Fruit fly (Drosophila melanogaster) whole organism, embryonic: Measurements from ENCODE around the gene CG2747.

Experiments
- ATbp ChIP-seq: fragments of 200-800 bp; sonication (Bioruptor generic); optimal IDR thresholded peaks from 2 replicates; lab custom pipeline; 2017; ENCODE audit warnings: missing biosample characterization, mild to moderate bottlenecking, missing genetic modification characterization, missing genetic modification reagents
- Ada2b ChIP-seq: fragments of 200-800 bp; sonication (Bioruptor generic); IDR thresholded peaks from 2 replicates; pipeline ENCODE4 v1.3.6; 2022; ENCODE audit warnings: missing biosample characterization, missing genetic modification characterization
- B-H1 ChIP-seq: fragments of 200-800 bp; sonication (Bioruptor generic); IDR thresholded peaks from 3 replicates; pipeline ENCODE4 v1.3.6; 2022; ENCODE audit warnings: missing biosample characterization, missing genetic modification characterization
- BtbVII ChIP-seq: fragments of 200-800 bp; sonication (Bioruptor generic); optimal IDR thresholded peaks from 3 replicates; lab custom pipeline; 2017; ENCODE audit warnings: missing biosample characterization, mild to moderate bottlenecking, missing genetic modification characterization
- CG10147 ChIP-seq: fragments of 200-800 bp; sonication (Bioruptor generic); optimal IDR thresholded peaks from 2 replicates; lab custom pipeline; 2019; ENCODE audit warnings: missing biosample characterization, mild to moderate bottlenecking, missing genetic modification characterization, moderate library complexity
- CG11093 ChIP-seq: fragments of 200-800 bp; sonication (Bioruptor generic); IDR thresholded peaks from 3 replicates; pipeline ENCODE4 v1.3.6; 2022; ENCODE audit warnings: missing biosample characterization, missing genetic modification characterization
- CG11456 ChIP-seq: fragments of 200-800 bp; sonication (Bioruptor generic); IDR thresholded peaks from 3 replicates; pipeline ENCODE4 v1.3.6; 2022; ENCODE audit warnings: missing biosample characterization, missing genetic modification characterization
- CG14050 ChIP-seq: fragments of 200-800 bp; sonication (Bioruptor generic); IDR thresholded peaks from 3 replicates; pipeline ENCODE4 v1.3.6; 2022; ENCODE audit warnings: missing biosample characterization, missing genetic modification characterization
- CG14965 ChIP-seq: fragments of 200-800 bp; sonication (Bioruptor generic); optimal IDR thresholded peaks from 2 replicates; lab custom pipeline; 2016; ENCODE audit warnings: missing biosample characterization, missing genetic modification characterization, borderline replicate concordance
- CG15269 ChIP-seq: fragments of 200-800 bp; sonication (Bioruptor generic); optimal IDR thresholded peaks from 2 replicates; lab custom pipeline; 2018; ENCODE audit warnings: missing biosample characterization, mild to moderate bottlenecking, missing genetic modification characterization, moderate library complexity
- CG2116 ChIP-seq: fragments of 200-800 bp; sonication (Bioruptor generic); optimal IDR thresholded peaks from 3 replicates; lab custom pipeline; 2018; ENCODE audit warnings: missing biosample characterization, mild to moderate bottlenecking, missing genetic modification characterization
- CG31224 ChIP-seq: fragments of 200-800 bp; sonication (Bioruptor generic); IDR thresholded peaks from 2 replicates; pipeline ENCODE4 v1.3.6; 2022; ENCODE audit warnings: missing biosample characterization, missing genetic modification characterization
- CG3847 ChIP-seq: fragments of 200-800 bp; sonication (Bioruptor generic); IDR thresholded peaks from 2 replicates; pipeline ENCODE4 v1.3.6; 2022; ENCODE audit warnings: missing biosample characterization, missing genetic modification characterization
- CG5245 ChIP-seq: fragments of 200-800 bp; sonication (Bioruptor generic); optimal IDR thresholded peaks from 3 replicates; lab custom pipeline; 2016; ENCODE audit warnings: missing biosample characterization, missing genetic modification characterization
- CG6813 ChIP-seq: fragments of 200-800 bp; sonication (Bioruptor generic); optimal IDR thresholded peaks from 2 replicates; lab custom pipeline; 2017; ENCODE audit warnings: missing biosample characterization, missing genetic modification characterization, mild to moderate bottlenecking, moderate library complexity, missing genetic modification reagents
- CG7372 ChIP-seq: fragments of 200-800 bp; sonication (Bioruptor generic); IDR thresholded peaks from 2 replicates; pipeline ENCODE4 v1.3.6; 2022; ENCODE audit warnings: missing biosample characterization, missing genetic modification characterization
- CG7786 ChIP-seq: fragments of 200-800 bp; sonication (Bioruptor generic); optimal IDR thresholded peaks from 2 replicates; lab custom pipeline; 2016; ENCODE audit warnings: missing biosample characterization, missing genetic modification characterization
- CG8924 ChIP-seq: fragments of 200-800 bp; optimal IDR thresholded peaks from 3 replicates; lab custom pipeline; 2019; ENCODE audit warnings: missing biosample characterization, mild to moderate bottlenecking, missing genetic modification characterization, moderate library complexity
- CG9932 ChIP-seq: fragments of 200-800 bp; sonication (Bioruptor generic); IDR thresholded peaks from 2 replicates; pipeline ENCODE4 v1.3.6; 2022; ENCODE audit warnings: missing biosample characterization, missing genetic modification characterization
- Dip3 ChIP-seq: fragments of 200-800 bp; sonication (Bioruptor generic); optimal IDR thresholded peaks from 3 replicates; lab custom pipeline; 2016; ENCODE audit warnings: missing biosample characterization, missing genetic modification characterization
- ERR ChIP-seq: fragments of 200-800 bp; sonication (Bioruptor generic); optimal IDR thresholded peaks from 2 replicates; lab custom pipeline; 2016; ENCODE audit warnings: missing biosample characterization, missing genetic modification characterization
- Elba2 ChIP-seq: fragments of 200-800 bp; sonication (Bioruptor generic); optimal IDR thresholded peaks from 3 replicates; lab custom pipeline; 2016; ENCODE audit warnings: missing biosample characterization, missing genetic modification characterization
- H15 ChIP-seq: fragments of 200-800 bp; sonication (Bioruptor generic); IDR thresholded peaks from 3 replicates; pipeline ENCODE4 v1.3.6; 2022; ENCODE audit warnings: missing biosample characterization, missing genetic modification characterization
- HmgZ ChIP-seq: fragments of 200-800 bp; sonication (Bioruptor generic); optimal IDR thresholded peaks from 2 replicates; lab custom pipeline; 2018; ENCODE audit warnings: missing biosample characterization, mild to moderate bottlenecking, missing genetic modification characterization
- Lpt ChIP-seq: fragments of >200 bp; optimal IDR thresholded peaks from 2 replicates; lab custom pipeline; 2018; ENCODE audit warnings: missing biosample characterization, missing genetic modification characterization
- MTF-1 ChIP-seq: fragments of 200-800 bp; sonication (Bioruptor generic); optimal IDR thresholded peaks from 2 replicates; lab custom pipeline; 2018; ENCODE audit warnings: missing biosample characterization, mild to moderate bottlenecking, missing genetic modification characterization, borderline replicate concordance
- NK7.1 ChIP-seq: fragments of 200-800 bp; sonication (Bioruptor generic); optimal IDR thresholded peaks from 3 replicates; lab custom pipeline; 2016; ENCODE audit warnings: missing biosample characterization, missing genetic modification characterization
- Nf-YC ChIP-seq: fragments of 200-800 bp; optimal IDR thresholded peaks from 3 replicates; lab custom pipeline; 2019; ENCODE audit warnings: missing biosample characterization, mild to moderate bottlenecking, missing genetic modification characterization, moderate library complexity
- Rx ChIP-seq: fragments of 200-800 bp; sonication (Bioruptor generic); IDR thresholded peaks from 2 replicates; pipeline ENCODE4 v1.3.6; 2022; ENCODE audit warnings: missing biosample characterization, missing genetic modification characterization
- bab2 ChIP-seq: fragments of 200-800 bp; sonication (Bioruptor generic); optimal IDR thresholded peaks from 2 replicates; lab custom pipeline; 2016; ENCODE audit warnings: missing biosample characterization, missing genetic modification characterization
- bsh ChIP-seq, 2 experiments: fragments of 200-800 bp; sonication (Bioruptor generic); optimal IDR thresholded peaks; 2 replicates each; lab custom pipeline; 2017 to 2018; ENCODE audit warnings: mild to moderate bottlenecking in 2 of 2, missing biosample characterization in 2 of 2, missing genetic modification characterization in 2 of 2, moderate library complexity in 1 of 2
- ci ChIP-seq: fragments of 200-800 bp; sonication (Bioruptor generic); IDR thresholded peaks from 3 replicates; pipeline ENCODE4 v1.3.6; 2022; ENCODE audit warnings: missing biosample characterization, missing genetic modification characterization
- crc ChIP-seq: fragments of 200-800 bp; sonication (Bioruptor generic); optimal IDR thresholded peaks from 2 replicates; lab custom pipeline; 2016; ENCODE audit warnings: missing biosample characterization, missing genetic modification characterization
- crp ChIP-seq, 2 experiments: fragments of 200-800 bp; sonication (Bioruptor generic); optimal IDR thresholded peaks; 2 replicates in 1 of 2; 3 replicates in 1 of 2; lab custom pipeline; 2017; ENCODE audit warnings: missing biosample characterization in 2 of 2, missing genetic modification characterization in 2 of 2, mild to moderate bottlenecking in 1 of 2, moderate library complexity in 1 of 2
- eyg ChIP-seq: fragments of 200-800 bp; sonication (Bioruptor generic); optimal IDR thresholded peaks from 3 replicates; lab custom pipeline; 2016; ENCODE audit warnings: missing biosample characterization, missing genetic modification characterization
- fd96Cb ChIP-seq: fragments of 200-800 bp; sonication (Bioruptor generic); optimal IDR thresholded peaks from 2 replicates; lab custom pipeline; 2018; ENCODE audit warnings: missing biosample characterization, mild to moderate bottlenecking, missing genetic modification characterization, moderate library complexity
- grn ChIP-seq: fragments of 200-800 bp; sonication (Bioruptor generic); optimal IDR thresholded peaks from 3 replicates; lab custom pipeline; 2017; ENCODE audit warnings: missing biosample characterization, missing genetic modification characterization
- ham ChIP-seq: fragments of 200-800 bp; sonication (Bioruptor generic); IDR thresholded peaks from 2 replicates; pipeline ENCODE4 v1.3.6; 2022; ENCODE audit warnings: missing biosample characterization, missing genetic modification characterization
- hb ChIP-seq: fragments of 200-800 bp; sonication (Bioruptor generic); IDR thresholded peaks from 3 replicates; pipeline ENCODE4 v1.3.6; 2022; ENCODE audit warnings: missing biosample characterization, missing genetic modification characterization; ENCODE audit not compliant: partially characterized antibody
- hkb ChIP-seq, 2 experiments: fragments of 200-800 bp in 1 of 2; fragments of >200 bp in 1 of 2; sonication (Bioruptor generic) in 1 of 2; IDR thresholded peaks in 1 of 2; optimal IDR thresholded peaks in 1 of 2; 2 replicates each; pipeline versions ENCODE4 v1.3.6 to Lab custom; 2017 to 2022; ENCODE audit warnings: missing biosample characterization in 1 of 2, missing genetic modification characterization in 1 of 2
- jumu ChIP-seq: fragments of 200-800 bp; sonication (Bioruptor generic); optimal IDR thresholded peaks from 3 replicates; lab custom pipeline; 2016; ENCODE audit warnings: missing biosample characterization, missing genetic modification characterization
- oc ChIP-seq: fragments of 200-800 bp; sonication (Bioruptor generic); optimal IDR thresholded peaks from 2 replicates; lab custom pipeline; 2018; ENCODE audit warnings: missing biosample characterization, mild to moderate bottlenecking, missing genetic modification characterization, moderate library complexity
- pho ChIP-seq: fragments of 200-800 bp; sonication (Bioruptor generic); optimal IDR thresholded peaks from 2 replicates; lab custom pipeline; 2016; ENCODE audit warnings: missing biosample characterization, missing genetic modification characterization

CG2747 gene

dm6 chr3R:8032923-8033478 is 2.4 kb upstream of the CG2747 start, which contains the start of the genes CG11035 and unc-45 (continued):
- TF ChIP-seq CG7786 (GFP tag; lab: Kevin White, UChicago): no peak
- peak; percentile 18 for TF ChIP-seq CG8924 (tag; lab: Kevin White, UChicago)
- no peak for TF ChIP-seq CG14965 (GFP tag; lab: Kevin White, UChicago)
- peak; percentile 75 for TF ChIP-seq CG2116 (GFP tag; lab: Kevin White, UChicago)
- peak; percentile 72 for TF ChIP-seq Nf-YC (tag; lab: Kevin White, UChicago)
- no peak for TF ChIP-seq CG6813 (GFP tag; lab: Kevin White, UChicago)
- TF ChIP-seq CG3847 (GFP tag; lab: Robert Waterston, UW): no peak
- peak; percentile 54; the same call in 1 of the 2 replicates for TF ChIP-seq CG9932
- no peak for TF ChIP-seq Elba2 (GFP tag; lab: Kevin White, UChicago)
- no peak; the same call in 2 of the 3 replicates for TF ChIP-seq hb (GFP tag; lab: Robert Waterston, UW)
- no peak for TF ChIP-seq B-H1 (GFP tag; lab: Robert Waterston, UW)
- peak; percentile 86 to 99 for TF ChIP-seq crp (GFP tag; optimal IDR thresholded peaks at IDR 0.05; lab: Kevin White, UChicago)
- no peak for TF ChIP-seq Lpt (GFP tag; lab: Kevin White, UChicago)
- TF ChIP-seq NK7.1 (GFP tag; lab: Kevin White, UChicago): no peak
- TF ChIP-seq pho (GFP tag; lab: Kevin White, UChicago): no peak
- TF ChIP-seq CG11456: no peak
- no peak for TF ChIP-seq bab2
- no peak for TF ChIP-seq H15 (GFP tag; lab: Robert Waterston, UW)
- TF ChIP-seq eyg (GFP tag; lab: Kevin White, UChicago): no peak
- TF ChIP-seq Ada2b (GFP tag; lab: Robert Waterston, UW): no peak; the same call in 1 of the 2 replicates
- TF ChIP-seq CG11093 (GFP tag; lab: Robert Waterston, UW): no peak
- no peak for TF ChIP-seq BtbVII (GFP tag; lab: Kevin White, UChicago)
- no peak for TF ChIP-seq fd96Cb (tag; lab: Kevin White, UChicago)
- no peak for TF ChIP-seq hkb (optimal IDR thresholded peaks at IDR 0.05; lab: Kevin White, UChicago)
- no peak for TF ChIP-seq hkb (GFP tag; IDR thresholded peaks at IDR 0.05; lab: Robert Waterston, UW)
- TF ChIP-seq ATbp: no peak
- TF ChIP-seq MTF-1: no peak
- TF ChIP-seq oc (tag; lab: Kevin White, UChicago): no peak
- TF ChIP-seq Dip3: no peak
- TF ChIP-seq grn (GFP tag; lab: Kevin White, UChicago): no peak
- TF ChIP-seq CG7372: no peak
- no peak for TF ChIP-seq CG14050 (GFP tag; lab: Robert Waterston, UW)
- TF ChIP-seq CG5245 (GFP tag; lab: Kevin White, UChicago): no peak
- TF ChIP-seq ham (GFP tag; lab: Robert Waterston, UW): no peak
- TF ChIP-seq ci (GFP tag; lab: Robert Waterston, UW): no peak
- peak; percentile 22 for TF ChIP-seq CG15269 (tag; lab: Kevin White, UChicago)
- no peak for TF ChIP-seq bsh (GFP tag; optimal IDR thresholded peaks at IDR 0.05; lab: Kevin White, UChicago)
- peak; percentile 51 for TF ChIP-seq CG10147 (GFP tag; lab: Kevin White, UChicago)
- peak; percentile 16 for TF ChIP-seq crc
- TF ChIP-seq Rx (GFP tag; lab: Robert Waterston, UW): no peak
- TF ChIP-seq jumu: no peak
- peak; percentile 30 for TF ChIP-seq HmgZ (tag; lab: Kevin White, UChicago)
- TF ChIP-seq ERR: no peak
- TF ChIP-seq CG31224 (GFP tag; lab: Robert Waterston, UW): no peak
